Fruit fly (Drosophila melanogaster): Measurements from ENCODE around the gene mRpL22.
A peak's percentile ranks its signal among the peaks of the same experiment; 100 is the strongest.

The mRpL22 gene

DNA sequence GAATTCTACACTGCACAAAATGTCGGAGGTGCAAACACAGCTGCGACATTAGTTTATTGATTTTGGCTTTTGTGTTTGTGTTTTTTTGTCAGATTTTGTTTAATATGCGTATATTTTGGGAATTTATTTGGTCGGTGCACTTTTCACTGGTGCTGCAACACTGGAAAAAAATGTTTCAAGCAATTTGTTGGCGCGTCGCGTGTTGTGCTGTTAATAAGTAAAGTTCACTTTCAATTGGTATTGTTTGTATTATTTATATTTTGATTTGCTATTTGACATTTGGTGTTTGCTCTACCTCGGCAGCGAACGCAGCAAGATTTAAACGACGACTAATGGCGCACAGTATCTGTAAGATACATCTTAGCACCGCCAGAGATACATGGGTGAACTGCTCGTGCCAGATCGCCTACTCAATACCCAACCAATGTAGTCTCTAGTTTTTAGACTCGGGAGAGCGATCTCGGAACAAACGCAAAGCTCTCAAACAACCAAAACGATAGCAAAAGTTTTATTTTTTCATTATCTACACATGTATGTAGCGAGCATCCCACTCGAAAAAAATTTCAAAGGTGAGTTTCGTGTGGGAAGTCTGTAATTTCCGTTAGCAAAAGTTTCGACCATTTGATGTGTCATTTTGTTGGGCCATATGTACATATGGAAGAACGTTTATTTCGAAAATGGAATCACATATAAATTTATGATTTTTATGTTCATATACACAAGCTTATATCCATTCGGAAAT lies 1.4 kb upstream of the mRpL22 start (continued):
- no peak for TF ChIP-seq pan (optimal IDR thresholded peaks at IDR 0.05)
- peak in 1 of 2 experiments; percentile 72 for TF ChIP-seq pan (GFP tag; optimal IDR thresholded peaks at IDR 0.05 in 1 of 2, IDR thresholded peaks at IDR 0.05 in 1 of 2)
- no peak for TF ChIP-seq lov (optimal IDR thresholded peaks at IDR 0.05)
- 0 out of 3 replicates have a peak, but pooled peaks have one; percentile 42 for TF ChIP-seq lov (GFP tag; IDR thresholded peaks at IDR 0.05)
- peak; percentile 23 for TF ChIP-seq CG14710 (tag; optimal IDR thresholded peaks at IDR 0.05)
- 0 out of 3 replicates have a peak, but pooled peaks have one; percentile 49 for TF ChIP-seq H15 (GFP tag; IDR thresholded peaks at IDR 0.05)
- TF ChIP-seq Sox100B (GFP tag; optimal IDR thresholded peaks at IDR 0.05), result peak; percentile 50
- TF ChIP-seq Dll (GFP tag; IDR thresholded peaks at IDR 0.05; ENCODE audit: partially characterized antibody), result no peak
- TF ChIP-seq CG3281 (GFP tag; optimal IDR thresholded peaks at IDR 0.05), result peak; percentile 44
- peak; percentile 70 for TF ChIP-seq gem (tag; optimal IDR thresholded peaks at IDR 0.05)
- peak; percentile 54 for TF ChIP-seq nmo (GFP tag; optimal IDR thresholded peaks at IDR 0.05)
- TF ChIP-seq Neu2 (GFP tag; optimal IDR thresholded peaks at IDR 0.05; ENCODE audit: borderline replicate concordance), result no peak
- TF ChIP-seq CG10321 (GFP tag; IDR thresholded peaks at IDR 0.05), result no peak
- TF ChIP-seq lmd (GFP tag; IDR thresholded peaks at IDR 0.05), result peak; percentile 57
- peak; percentile 31 for TF ChIP-seq Myb (GFP tag; optimal IDR thresholded peaks at IDR 0.05)
- peak; percentile 14 for TF ChIP-seq dmrt11E (tag; optimal IDR thresholded peaks at IDR 0.05)
- TF ChIP-seq CG11723 (GFP tag; optimal IDR thresholded peaks at IDR 0.05), result peak; percentile 21
- TF ChIP-seq CG14050 (GFP tag; IDR thresholded peaks at IDR 0.05), result peak; percentile 59
- TF ChIP-seq CG32767 (GFP tag; IDR thresholded peaks at IDR 0.05), result peak; percentile 32; the same call in 1 of the 2 replicates
- 0 out of 2 replicates have a peak, but pooled peaks have one; percentile 39 for TF ChIP-seq Taf1 (GFP tag; IDR thresholded peaks at IDR 0.05)
- peak; percentile 26 for TF ChIP-seq Fer3 (tag; optimal IDR thresholded peaks at IDR 0.05)
- peak; percentile 30; the same call in 1 of the 3 replicates for TF ChIP-seq croc (GFP tag; conservative IDR thresholded peaks at IDR 0.05)
- peak; percentile 14 for TF ChIP-seq D19B (GFP tag; optimal IDR thresholded peaks at IDR 0.05)
- peak; percentile 41; the same call in 1 of the 2 replicates for TF ChIP-seq CG6689 (GFP tag; IDR thresholded peaks at IDR 0.05)
- TF ChIP-seq CG13775 (GFP tag; optimal IDR thresholded peaks at IDR 0.05), result peak; percentile 32
- TF ChIP-seq CG30403 (GFP tag; optimal IDR thresholded peaks at IDR 0.05), result peak; percentile 62
- TF ChIP-seq ems (GFP tag; optimal IDR thresholded peaks at IDR 0.05), result peak; percentile 49
- peak; percentile 63 for TF ChIP-seq Xbp1 (GFP tag; optimal IDR thresholded peaks at IDR 0.05)
- peak; percentile 30 for TF ChIP-seq CG7786 (GFP tag; optimal IDR thresholded peaks at IDR 0.05)
- TF ChIP-seq row (GFP tag; IDR thresholded peaks at IDR 0.05), result peak; percentile 52

DNA sequence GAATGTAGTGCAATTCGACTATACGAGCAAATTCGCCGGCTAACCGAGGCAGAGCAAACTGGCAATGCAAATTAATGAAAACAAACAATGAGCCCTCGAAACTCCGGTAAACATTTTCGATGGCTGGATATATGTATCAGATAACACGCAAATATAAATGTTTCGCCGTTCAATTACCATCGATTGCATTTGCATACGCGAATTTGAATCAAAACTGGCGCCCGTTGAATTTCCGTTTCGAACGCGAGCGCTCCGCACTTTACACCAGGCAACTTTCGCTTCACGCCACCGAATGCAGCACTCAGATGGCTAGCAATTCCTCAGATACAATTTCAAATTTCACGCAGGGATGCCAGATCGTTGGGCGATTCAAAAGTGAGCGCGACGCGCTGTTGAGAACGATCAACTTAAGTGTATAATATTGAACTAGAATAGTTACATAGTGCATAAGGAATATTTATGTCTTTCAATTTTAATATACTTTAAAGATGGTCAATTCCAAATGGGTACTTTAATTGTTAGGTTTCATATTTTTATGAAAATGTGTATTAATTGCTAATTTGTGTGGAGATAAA lies 505 bp upstream of the mRpL22 start, which contains the start of gene if:
TSS of gene if (minus strand) at position 294 of the 575 bp plus-strand sequence.
- TF ChIP-seq CG13624 (GFP tag; optimal IDR thresholded peaks at IDR 0.05), result no peak
- TF ChIP-seq Hr39 (optimal IDR thresholded peaks at IDR 0.05), result no peak
- peak; percentile 48; the same call in 1 of the 2 replicates for TF ChIP-seq rib (GFP tag; IDR thresholded peaks at IDR 0.05)
- TF ChIP-seq CG8290 (GFP tag; optimal IDR thresholded peaks at IDR 0.05), result no peak
- peak in 1 of 2 experiments; percentile 25 for TF ChIP-seq CG8290 (tag; optimal IDR thresholded peaks at IDR 0.05)
- no peak for TF ChIP-seq CG16813 (GFP tag; IDR thresholded peaks at IDR 0.05; ENCODE audit: partially characterized antibody)
- no peak for TF ChIP-seq CG12391 (tag; optimal IDR thresholded peaks at IDR 0.05)
- TF ChIP-seq CG10366 (GFP tag; IDR thresholded peaks at IDR 0.05), result no peak
- TF ChIP-seq vvl (GFP tag; IDR thresholded peaks at IDR 0.05), result peak; percentile 45; the same call in 1 of the 2 replicates
- TF ChIP-seq tna (GFP tag; IDR thresholded peaks at IDR 0.05; ENCODE audit: partially characterized antibody), result 0 out of 2 replicates have a peak, but pooled peaks have one; percentile 50
- TF ChIP-seq Six4 (GFP tag; optimal IDR thresholded peaks at IDR 0.05), result no peak
- TF ChIP-seq CG9727 (GFP tag; optimal IDR thresholded peaks at IDR 0.05), result no peak
- no peak for TF ChIP-seq D19B (GFP tag; optimal IDR thresholded peaks at IDR 0.05)
- no peak for TF ChIP-seq org-1 (GFP tag; optimal IDR thresholded peaks at IDR 0.05)
- TF ChIP-seq CG17361 (GFP tag; IDR thresholded peaks at IDR 0.05), result 0 out of 3 replicates have a peak, but pooled peaks have one; percentile 24
- TF ChIP-seq z (GFP tag; IDR thresholded peaks at IDR 0.05), result 0 out of 3 replicates have a peak, but pooled peaks have one; percentile 42
- TF ChIP-seq cwo (GFP tag; optimal IDR thresholded peaks at IDR 0.05), result no peak
- peak; percentile 60 for TF ChIP-seq chm (GFP tag; IDR thresholded peaks at IDR 0.05)
- no peak for TF ChIP-seq exex (tag; optimal IDR thresholded peaks at IDR 0.05)
- TF ChIP-seq CG11695 (GFP tag; IDR thresholded peaks at IDR 0.05), result no peak
- 0 out of 4 replicates have a peak, but pooled peaks have one; percentile 56 for TF ChIP-seq chinmo (GFP tag; IDR thresholded peaks at IDR 0.05; ENCODE audit: partially characterized antibody)

All from whole organism, embryonic.